Fruit fly (Drosophila melanogaster) whole organism, embryonic: ENCODE data around the gene CdGAPr.

Source experiments
- CG10654 ChIP-seq: fragments of 200-800 bp; sonication (Bioruptor generic); optimal IDR thresholded peaks from 2 replicates; lab custom pipeline; 2016; ENCODE audit warnings: missing biosample characterization, missing genetic modification characterization
- CG10979 ChIP-seq: fragments of 200-800 bp; sonication (Bioruptor generic); optimal IDR thresholded peaks from 2 replicates; lab custom pipeline; 2018; ENCODE audit warnings: missing biosample characterization, mild to moderate bottlenecking, missing genetic modification characterization, moderate library complexity
- CG12155 ChIP-seq: fragments of 200-800 bp; sonication (Bioruptor generic); optimal IDR thresholded peaks from 3 replicates; lab custom pipeline; 2016; ENCODE audit warnings: missing biosample characterization, missing genetic modification characterization
- CG1233 ChIP-seq: fragments of 200-800 bp; sonication (Bioruptor generic); optimal IDR thresholded peaks from 4 replicates; lab custom pipeline; 2018; ENCODE audit warnings: missing biosample characterization, mild to moderate bottlenecking, missing genetic modification characterization
- CG12391 ChIP-seq: fragments of 200-800 bp; sonication (Bioruptor generic); optimal IDR thresholded peaks from 3 replicates; lab custom pipeline; 2018; ENCODE audit warnings: missing biosample characterization, mild to moderate bottlenecking, missing genetic modification characterization, moderate library complexity
- CG13894 ChIP-seq: fragments of 200-800 bp; sonication (Bioruptor generic); optimal IDR thresholded peaks from 3 replicates; lab custom pipeline; 2018; ENCODE audit warnings: missing biosample characterization, mild to moderate bottlenecking, missing genetic modification characterization, moderate library complexity
- CG14710 ChIP-seq: fragments of 200-800 bp; sonication (Bioruptor generic); optimal IDR thresholded peaks from 3 replicates; lab custom pipeline; 2019; ENCODE audit warnings: missing biosample characterization, mild to moderate bottlenecking, missing genetic modification characterization, moderate library complexity
- CG17385 ChIP-seq: fragments of 200-800 bp; sonication (Bioruptor generic); optimal IDR thresholded peaks from 3 replicates; lab custom pipeline; 2018; ENCODE audit warnings: missing biosample characterization, mild to moderate bottlenecking, missing genetic modification characterization
- CG17912 ChIP-seq: fragments of 200-800 bp; sonication (Bioruptor generic); optimal IDR thresholded peaks from 2 replicates; lab custom pipeline; 2018; ENCODE audit warnings: missing biosample characterization, mild to moderate bottlenecking, missing genetic modification characterization
- CG18262 ChIP-seq: fragments of 200-800 bp; optimal IDR thresholded peaks from 3 replicates; lab custom pipeline; 2019; ENCODE audit warnings: missing biosample characterization, mild to moderate bottlenecking, missing genetic modification characterization, moderate library complexity
- CG2116 ChIP-seq: fragments of 200-800 bp; sonication (Bioruptor generic); optimal IDR thresholded peaks from 3 replicates; lab custom pipeline; 2018; ENCODE audit warnings: missing biosample characterization, mild to moderate bottlenecking, missing genetic modification characterization
- CG2199 ChIP-seq: fragments of 200-800 bp; sonication (Bioruptor generic); IDR thresholded peaks from 3 replicates; pipeline ENCODE4 v1.3.6; 2022; ENCODE audit warnings: missing biosample characterization, missing genetic modification characterization
- CG2712 ChIP-seq: fragments of 200-800 bp; optimal IDR thresholded peaks from 3 replicates; lab custom pipeline; 2019; ENCODE audit warnings: missing biosample characterization, mild to moderate bottlenecking, missing genetic modification characterization, moderate library complexity
- CG31365 ChIP-seq: fragments of 200-800 bp; sonication (Bioruptor generic); optimal IDR thresholded peaks from 2 replicates; lab custom pipeline; 2018; ENCODE audit warnings: missing biosample characterization, mild to moderate bottlenecking, missing genetic modification characterization
- CG4820 ChIP-seq: fragments of 200-800 bp; sonication (Bioruptor generic); optimal IDR thresholded peaks from 3 replicates; lab custom pipeline; 2016; ENCODE audit warnings: missing biosample characterization, missing genetic modification characterization
- CG5245 ChIP-seq: fragments of 200-800 bp; sonication (Bioruptor generic); optimal IDR thresholded peaks from 3 replicates; lab custom pipeline; 2016; ENCODE audit warnings: missing biosample characterization, missing genetic modification characterization
- CG5953 ChIP-seq: fragments of 200-800 bp; sonication (Bioruptor generic); IDR thresholded peaks from 2 replicates; pipeline ENCODE4 v1.3.6; 2022; ENCODE audit warnings: missing biosample characterization, missing genetic modification characterization
- CG6689 ChIP-seq: fragments of 200-800 bp; sonication (Bioruptor generic); IDR thresholded peaks from 2 replicates; pipeline ENCODE4 v1.3.6; 2022; ENCODE audit warnings: missing biosample characterization, missing genetic modification characterization
- CG6791 ChIP-seq: fragments of 200-800 bp; sonication (Bioruptor generic); IDR thresholded peaks from 3 replicates; pipeline ENCODE4 v1.3.6; 2022; ENCODE audit warnings: missing biosample characterization, missing genetic modification characterization; ENCODE audit not compliant: partially characterized antibody
- CG8290 ChIP-seq, 3 experiments: fragments of 200-800 bp; sonication (Bioruptor generic); optimal IDR thresholded peaks; 2 replicates each; lab custom pipeline; 2016 to 2019; ENCODE audit warnings: missing biosample characterization in 3 of 3, missing genetic modification characterization in 3 of 3, mild to moderate bottlenecking in 2 of 3, moderate library complexity in 1 of 3
- Chrac-16 ChIP-seq: fragments of 200-800 bp; sonication (Bioruptor generic); optimal IDR thresholded peaks from 3 replicates; lab custom pipeline; 2016; ENCODE audit warnings: missing biosample characterization, missing genetic modification characterization
- Elba2 ChIP-seq: fragments of 200-800 bp; sonication (Bioruptor generic); optimal IDR thresholded peaks from 3 replicates; lab custom pipeline; 2016; ENCODE audit warnings: missing biosample characterization, missing genetic modification characterization
- Ets65A ChIP-seq: fragments of 200-800 bp; sonication (Bioruptor generic); peaks from one replicate; lab custom pipeline; 2016; ENCODE audit warnings: missing biosample characterization, missing genetic modification characterization
- Hr51 ChIP-seq, 2 experiments: fragments of 200-800 bp; sonication (Bioruptor generic); optimal IDR thresholded peaks; 2 replicates in 1 of 2; 3 replicates in 1 of 2; lab custom pipeline; 2016 to 2018; ENCODE audit warnings: missing biosample characterization in 2 of 2, missing genetic modification characterization in 2 of 2, mild to moderate bottlenecking in 1 of 2, moderate library complexity in 1 of 2
- Hsf ChIP-seq: fragments of 200-800 bp; sonication (Bioruptor generic); optimal IDR thresholded peaks from 3 replicates; lab custom pipeline; 2016; ENCODE audit warnings: missing biosample characterization, missing genetic modification characterization
- Jarid2 ChIP-seq: fragments of 200-800 bp; sonication (Bioruptor generic); optimal IDR thresholded peaks from 3 replicates; lab custom pipeline; 2017; ENCODE audit warnings: mild to moderate bottlenecking, missing biosample characterization, missing genetic modification reagents, missing genetic modification characterization
- NC2β ChIP-seq: fragments of 200-800 bp; sonication (Bioruptor generic); optimal IDR thresholded peaks from 2 replicates; lab custom pipeline; 2016; ENCODE audit warnings: missing biosample characterization, missing genetic modification characterization
- Pdp1 ChIP-seq, 2 experiments: fragments of 200-800 bp; sonication (Bioruptor generic); optimal IDR thresholded peaks; 3 replicates each; lab custom pipeline; 2016; ENCODE audit warnings: missing biosample characterization in 2 of 2, missing genetic modification characterization in 2 of 2, mild to moderate bottlenecking in 1 of 2, moderate library complexity in 1 of 2
- Rx ChIP-seq: fragments of 200-800 bp; sonication (Bioruptor generic); IDR thresholded peaks from 2 replicates; pipeline ENCODE4 v1.3.6; 2022; ENCODE audit warnings: missing biosample characterization, missing genetic modification characterization
- al ChIP-seq: fragments of 200-800 bp; sonication (Bioruptor generic); IDR thresholded peaks from 2 replicates; pipeline ENCODE4 v1.3.6; 2022; ENCODE audit warnings: missing biosample characterization, missing genetic modification characterization
- ci ChIP-seq: fragments of 200-800 bp; sonication (Bioruptor generic); IDR thresholded peaks from 3 replicates; pipeline ENCODE4 v1.3.6; 2022; ENCODE audit warnings: missing biosample characterization, missing genetic modification characterization
- dmrt11E ChIP-seq: fragments of 200-800 bp; sonication (Bioruptor generic); optimal IDR thresholded peaks from 3 replicates; lab custom pipeline; 2018; ENCODE audit warnings: missing biosample characterization, mild to moderate bottlenecking, missing genetic modification characterization, moderate library complexity
- gem ChIP-seq: fragments of 200-800 bp; sonication (Bioruptor generic); optimal IDR thresholded peaks from 2 replicates; lab custom pipeline; 2019; ENCODE audit warnings: missing biosample characterization, mild to moderate bottlenecking, missing genetic modification characterization, moderate library complexity
- grau ChIP-seq: fragments of 200-800 bp; optimal IDR thresholded peaks from 3 replicates; lab custom pipeline; 2019; ENCODE audit warnings: missing biosample characterization, mild to moderate bottlenecking, missing genetic modification characterization, moderate library complexity
- gsb ChIP-seq: fragments of 200-800 bp; sonication (Bioruptor generic); IDR thresholded peaks from 2 replicates; pipeline ENCODE4 v1.3.6; 2022; ENCODE audit warnings: missing biosample characterization, missing genetic modification characterization
- gt ChIP-seq: fragments of 200-800 bp; sonication (Bioruptor generic); IDR thresholded peaks from 2 replicates; pipeline ENCODE4 v1.3.6; 2022; ENCODE audit warnings: missing biosample characterization, missing genetic modification characterization
- kay ChIP-seq: fragments of 200-800 bp; sonication (Bioruptor generic); optimal IDR thresholded peaks from 2 replicates; lab custom pipeline; 2016; ENCODE audit warnings: missing biosample characterization, missing genetic modification characterization
- mam ChIP-seq: fragments of 200-800 bp; sonication (Bioruptor generic); optimal IDR thresholded peaks from 3 replicates; lab custom pipeline; 2016; ENCODE audit warnings: missing biosample characterization, missing genetic modification characterization
- nmo ChIP-seq: fragments of 200-800 bp; sonication (Bioruptor generic); optimal IDR thresholded peaks from 2 replicates; lab custom pipeline; 2018; ENCODE audit warnings: missing biosample characterization, mild to moderate bottlenecking, missing genetic modification characterization, moderate library complexity
- prd ChIP-seq, 3 experiments: fragments of >200 bp in 2 of 3; fragments of 200-800 bp in 1 of 3; sonication (Bioruptor generic) in 1 of 3; optimal IDR thresholded peaks in 2 of 3; IDR thresholded peaks in 1 of 3; 2 replicates in 2 of 3; 3 replicates in 1 of 3; pipeline versions ENCODE4 v1.3.6 to Lab custom; 2017 to 2022; ENCODE audit warnings: missing biosample characterization in 1 of 3, missing genetic modification characterization in 1 of 3
- run ChIP-seq: fragments of 200-800 bp; sonication (Bioruptor generic); optimal IDR thresholded peaks from 3 replicates; lab custom pipeline; 2018; ENCODE audit warnings: missing biosample characterization, mild to moderate bottlenecking, missing genetic modification characterization
- sug ChIP-seq: fragments of 200-800 bp; optimal IDR thresholded peaks from 2 replicates; lab custom pipeline; 2019; ENCODE audit warnings: missing biosample characterization, mild to moderate bottlenecking, missing genetic modification characterization, moderate library complexity
- vnd ChIP-seq: fragments of 200-800 bp; sonication (Bioruptor generic); IDR thresholded peaks from 3 replicates; pipeline ENCODE4 v1.3.6; 2022; ENCODE audit warnings: missing biosample characterization, missing genetic modification characterization; ENCODE audit not compliant: partially characterized antibody

The CdGAPr gene

dm6 chr2L:19817147-19817546 is 25.5 kb upstream of the CdGAPr start (continued):
- TF ChIP-seq CG31365 (tag; lab: Kevin White, UChicago): peak; percentile 31
- TF ChIP-seq dmrt11E (tag; lab: Kevin White, UChicago): peak; percentile 29
- TF ChIP-seq CG12155 (GFP tag; lab: Kevin White, UChicago): no peak
- peak; percentile 9 for TF ChIP-seq CG10979
- peak; percentile 46 for TF ChIP-seq CG14710
- peak; percentile 48 for TF ChIP-seq CG13894
- peak; percentile 18 for TF ChIP-seq CG18262 (tag; lab: Kevin White, UChicago)
- TF ChIP-seq CG4820: peak; percentile 7
- TF ChIP-seq CG6689 (GFP tag; lab: Robert Waterston, UW): no peak
- TF ChIP-seq Jarid2 (GFP tag; lab: Kevin White, UChicago): peak; percentile 6
- peak; percentile 43 for TF ChIP-seq CG2712 (tag; lab: Kevin White, UChicago)
- TF ChIP-seq CG2199: peak; percentile 95
- TF ChIP-seq gem (tag; lab: Kevin White, UChicago): peak; percentile 33
- TF ChIP-seq CG17385 (GFP tag; lab: Kevin White, UChicago): no peak
- peak; percentile 34 for TF ChIP-seq Chrac-16 (GFP tag; lab: Kevin White, UChicago)
- TF ChIP-seq grau (tag; lab: Kevin White, UChicago): peak; percentile 12
- TF ChIP-seq prd (optimal IDR thresholded peaks at IDR 0.05; lab: Kevin White, UChicago): peak in 1 of 2 experiments; percentile 37
- TF ChIP-seq prd (GFP tag; IDR thresholded peaks at IDR 0.05; lab: Robert Waterston, UW): 0 out of 3 replicates have a peak, but pooled peaks have one; percentile 17
- peak; percentile 74; the same call in 2 of the 3 replicates for TF ChIP-seq ci
- peak; percentile 92 for TF ChIP-seq Ets65A (GFP tag; lab: Kevin White, UChicago)
- TF ChIP-seq kay (GFP tag; lab: Kevin White, UChicago): no peak
- peak; percentile 11 for TF ChIP-seq CG1233 (GFP tag; lab: Kevin White, UChicago)
- TF ChIP-seq sug (tag; lab: Kevin White, UChicago): peak; percentile 15
- peak; percentile 26 for TF ChIP-seq nmo
- TF ChIP-seq NC2β (GFP tag; lab: Kevin White, UChicago): peak; percentile 13
- peak; percentile 33 for TF ChIP-seq Hsf (GFP tag; lab: Kevin White, UChicago)
- TF ChIP-seq CG17912 (GFP tag; lab: Kevin White, UChicago): peak; percentile 71
- no peak for TF ChIP-seq gsb (GFP tag; lab: Robert Waterston, UW)
- peak; percentile 67 for TF ChIP-seq CG8290 (GFP tag; optimal IDR thresholded peaks at IDR 0.05; lab: Kevin White, UChicago)
- TF ChIP-seq CG8290 (tag; optimal IDR thresholded peaks at IDR 0.05; lab: Kevin White, UChicago): peak; percentile 27 to 31
- no peak for TF ChIP-seq Hr51 (GFP tag; optimal IDR thresholded peaks at IDR 0.05; lab: Kevin White, UChicago)
- no peak for TF ChIP-seq vnd (GFP tag; lab: Robert Waterston, UW)
- TF ChIP-seq al (GFP tag; lab: Robert Waterston, UW): no peak
- no peak for TF ChIP-seq CG5953
- TF ChIP-seq CG5245 (GFP tag; lab: Kevin White, UChicago): peak; percentile 20
- TF ChIP-seq Pdp1 (GFP tag; optimal IDR thresholded peaks at IDR 0.05; lab: Kevin White, UChicago): peak in 1 of 2 experiments; percentile 13
- TF ChIP-seq gt (GFP tag; lab: Robert Waterston, UW): no peak
- peak; percentile 55 for TF ChIP-seq Elba2
- TF ChIP-seq Rx (GFP tag; lab: Robert Waterston, UW): peak; percentile 8; the same call in 1 of the 2 replicates
- TF ChIP-seq CG12391 (tag; lab: Kevin White, UChicago): peak; percentile 41
- TF ChIP-seq mam (GFP tag; lab: Kevin White, UChicago): peak; percentile 23
- TF ChIP-seq CG10654 (GFP tag; lab: Kevin White, UChicago): peak; percentile 18
- TF ChIP-seq CG6791 (GFP tag; lab: Robert Waterston, UW): peak; percentile 53; the same call in 1 of the 3 replicates
- peak; percentile 41 for TF ChIP-seq CG2116 (GFP tag; lab: Kevin White, UChicago)
- TF ChIP-seq run (tag; lab: Kevin White, UChicago): no peak
